Fruit fly (Drosophila melanogaster): ENCODE results near the gene Grx3.

The Grx3 gene

DNA sequence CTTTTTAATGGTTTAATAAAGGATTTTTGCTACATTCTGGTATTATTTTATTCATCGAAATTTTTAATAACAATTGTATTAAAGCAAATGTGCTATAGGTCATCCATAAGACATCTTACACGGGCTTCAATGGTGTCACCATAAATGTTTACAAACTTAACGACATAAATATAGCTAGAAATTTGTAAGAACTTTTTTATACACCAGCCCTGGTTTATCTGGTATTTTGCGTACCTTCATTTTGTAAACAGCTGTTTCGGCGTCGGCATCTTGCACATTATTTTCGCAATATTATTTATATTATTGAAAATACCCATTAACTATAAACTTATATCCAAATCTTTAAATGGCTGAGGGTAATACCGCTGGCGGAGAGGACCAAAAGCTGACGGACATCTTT, 1.1 kb downstream of the Grx3 start, which contains the start of gene Tap42 (continued):
- TF ChIP-seq Tbp (GFP tag; optimal IDR thresholded peaks at IDR 0.05) (no peak), CG7928 (GFP tag; optimal IDR thresholded peaks at IDR 0.05) (peak; percentile 89), CG13123 (GFP tag; optimal IDR thresholded peaks at IDR 0.05) (no peak), ase (GFP tag; IDR thresholded peaks at IDR 0.05) (no peak), CG11560 (tag; IDR thresholded peaks at IDR 0.05) (no peak), luna (GFP tag; optimal IDR thresholded peaks at IDR 0.05) (no peak), Bdp1 (GFP tag; optimal IDR thresholded peaks at IDR 0.05) (no peak), Nf-YB (GFP tag; optimal IDR thresholded peaks at IDR 0.05) (no peak), mld (GFP tag; IDR thresholded peaks at IDR 0.05; ENCODE audit: partially characterized antibody) (no peak), br (optimal IDR thresholded peaks at IDR 0.05) (no peak), NC2α (GFP tag; optimal IDR thresholded peaks at IDR 0.05) (no peak), CG11723 (GFP tag; optimal IDR thresholded peaks at IDR 0.05) (no peak), en (GFP tag; optimal IDR thresholded peaks at IDR 0.05) (no peak), CG31388 (GFP tag; optimal IDR thresholded peaks at IDR 0.05) (no peak), croc (GFP tag; conservative IDR thresholded peaks at IDR 0.05) (no peak), CG16779 (GFP tag; IDR thresholded peaks at IDR 0.05) (no peak), Dad (GFP tag; optimal IDR thresholded peaks at IDR 0.05) (no peak), gt (GFP tag; IDR thresholded peaks at IDR 0.05) (no peak)

- TF ChIP-seq kay (GFP tag; optimal IDR thresholded peaks at IDR 0.05) (peak; percentile 81), so (GFP tag; IDR thresholded peaks at IDR 0.05) (peak; percentile 72; the same call in 2 of the 3 replicates), zen2 (GFP tag; IDR thresholded peaks at IDR 0.05; ENCODE audit: partially characterized antibody) (no peak), Awh (GFP tag; IDR thresholded peaks at IDR 0.05) (peak; percentile 46; the same call in 1 of the 2 replicates), trem (tag; optimal IDR thresholded peaks at IDR 0.05) (peak; percentile 74), CG14710 (tag; optimal IDR thresholded peaks at IDR 0.05) (peak; percentile 71), NC2α (GFP tag; optimal IDR thresholded peaks at IDR 0.05) (no peak), z (GFP tag; IDR thresholded peaks at IDR 0.05) (no peak), fd102C (GFP tag; optimal IDR thresholded peaks at IDR 0.05) (peak; percentile 21), dmrt11E (tag; optimal IDR thresholded peaks at IDR 0.05) (peak; percentile 71), CG14965 (GFP tag; optimal IDR thresholded peaks at IDR 0.05; ENCODE audit: borderline replicate concordance) (no peak), oc (tag; optimal IDR thresholded peaks at IDR 0.05) (no peak), CG6791 (GFP tag; IDR thresholded peaks at IDR 0.05; ENCODE audit: partially characterized antibody) (0 out of 3 replicates have a peak, but pooled peaks have one; percentile 16), CG1233 (GFP tag; optimal IDR thresholded peaks at IDR 0.05) (peak; percentile 73), CG13624 (GFP tag; optimal IDR thresholded peaks at IDR 0.05) (peak; percentile 79), pho (GFP tag; optimal IDR thresholded peaks at IDR 0.05) (peak; percentile 74), grau (tag; optimal IDR thresholded peaks at IDR 0.05) (peak; percentile 83), sug (tag; optimal IDR thresholded peaks at IDR 0.05) (peak; percentile 81), wek (GFP tag; optimal IDR thresholded peaks at IDR 0.05) (peak; percentile 22), Fer1 (GFP tag; optimal IDR thresholded peaks at IDR 0.05) (peak; percentile 85), gro (GFP tag; optimal IDR thresholded peaks at IDR 0.05) (peak; percentile 91), ttk (GFP tag; IDR thresholded peaks at IDR 0.05) (peak; percentile 69), HLH4C (GFP tag; IDR thresholded peaks at IDR 0.05; ENCODE audit: partially characterized antibody) (no peak), Med (GFP tag) (peak; percentile 95), Opbp (GFP tag; IDR thresholded peaks at IDR 0.05; ENCODE audit: partially characterized antibody) (no peak), sens (GFP tag) (peak; percentile 96), CG10565 (GFP tag; optimal IDR thresholded peaks at IDR 0.05) (peak; percentile 44), CG12104 (GFP tag; optimal IDR thresholded peaks at IDR 0.05) (peak; percentile 67), Elba2 (GFP tag; optimal IDR thresholded peaks at IDR 0.05) (no peak), Nf-YC (tag; optimal IDR thresholded peaks at IDR 0.05) (peak; percentile 66), CG2116 (GFP tag; optimal IDR thresholded peaks at IDR 0.05) (peak; percentile 41), Lpt (GFP tag; optimal IDR thresholded peaks at IDR 0.05) (no peak), Taf1 (GFP tag; IDR thresholded peaks at IDR 0.05) (peak; percentile 77), CG2202 (tag; optimal IDR thresholded peaks at IDR 0.05) (peak; percentile 53), CG9437 (GFP tag; optimal IDR thresholded peaks at IDR 0.05) (peak; percentile 68)
These were observed 2.7 kb downstream of the Grx3 start, which contains the start of gene CG31855 for dm6 chr2L:13368940-13369339. Gene CG31855 (plus strand): TSS chr2L:13369204.
